Fruit fly (Drosophila melanogaster) whole organism, embryonic: ENCODE measurements around the gene aru.

Experiments used
- CG13424 ChIP-seq: fragments of 200-800 bp; sonication (Bioruptor generic); optimal IDR thresholded peaks from 2 replicates; lab custom pipeline; 2019; ENCODE audit warnings: missing biosample characterization, mild to moderate bottlenecking, missing genetic modification characterization, moderate library complexity
- CG15514 ChIP-seq: fragments of 200-800 bp; sonication (Bioruptor generic); optimal IDR thresholded peaks from 3 replicates; lab custom pipeline; 2017; ENCODE audit warnings: missing biosample characterization, missing genetic modification characterization, mild to moderate bottlenecking, moderate library complexity, missing genetic modification reagents
- CG15601 ChIP-seq: fragments of 200-800 bp; sonication (Bioruptor generic); optimal IDR thresholded peaks from 3 replicates; lab custom pipeline; 2019; ENCODE audit warnings: missing biosample characterization, mild to moderate bottlenecking, missing genetic modification characterization, moderate library complexity
- CG18011 ChIP-seq: fragments of 200-800 bp; sonication (Bioruptor generic); optimal IDR thresholded peaks from 2 replicates; lab custom pipeline; 2017; ENCODE audit warnings: missing biosample characterization, missing genetic modification characterization, mild to moderate bottlenecking, moderate library complexity, missing genotype
- CG32532 ChIP-seq: fragments of 200-800 bp; sonication (Bioruptor generic); IDR thresholded peaks from 2 replicates; pipeline ENCODE4 v1.3.6; 2022; ENCODE audit warnings: missing biosample characterization, missing genetic modification characterization
- CG32767 ChIP-seq: fragments of 200-800 bp; sonication (Bioruptor generic); IDR thresholded peaks from 2 replicates; pipeline ENCODE4 v1.3.6; 2022; ENCODE audit warnings: missing biosample characterization, missing genetic modification characterization
- CHES-1-like ChIP-seq: fragments of 200-800 bp; sonication (Bioruptor generic); optimal IDR thresholded peaks from 2 replicates; lab custom pipeline; 2016; ENCODE audit warnings: missing biosample characterization, missing genetic modification characterization
- NC2β ChIP-seq: fragments of 200-800 bp; sonication (Bioruptor generic); optimal IDR thresholded peaks from 2 replicates; lab custom pipeline; 2016; ENCODE audit warnings: missing biosample characterization, missing genetic modification characterization
- Vsx1 ChIP-seq: fragments of 200-800 bp; sonication (Bioruptor generic); optimal IDR thresholded peaks from 2 replicates; lab custom pipeline; 2017; ENCODE audit warnings: missing biosample characterization, mild to moderate bottlenecking, missing genetic modification characterization, missing genetic modification reagents
- usp ChIP-seq: fragments of >200 bp; optimal IDR thresholded peaks from 2 replicates; lab custom pipeline; 2017; ENCODE audit warnings: missing biosample characterization, missing genetic modification characterization

- TF ChIP-seq usp (GFP tag; lab: Kevin White, UChicago) (no peak), Vsx1 (GFP tag; lab: Kevin White, UChicago) (no peak), NC2β (GFP tag; lab: Kevin White, UChicago) (no peak), CG15601 (tag; lab: Kevin White, UChicago) (no peak), CG18011 (GFP tag; lab: Kevin White, UChicago) (no peak), CHES-1-like (GFP tag; lab: Kevin White, UChicago) (no peak), CG15514 (no peak), CG32532 (GFP tag; lab: Robert Waterston, UW) (no peak), CG13424 (no peak), CG32767 (GFP tag; lab: Robert Waterston, UW) (no peak)
Measured at dm6 chr2L:898316-898715, 30.2 kb upstream of the aru start, which contains the start of gene Lsp1beta.
